Fruit fly (Drosophila melanogaster): ENCODE data around the gene hyx.

The hyx gene

dm6 chr3R:9031797-9032418 lies 6.7 kb upstream of the hyx start (continued):
- TF ChIP-seq tap (tag; optimal IDR thresholded peaks at IDR 0.05): peak; percentile 88
- TF ChIP-seq CG17829 (tag; optimal IDR thresholded peaks at IDR 0.05): peak; percentile 83
- peak; percentile 91 for TF ChIP-seq unpg (GFP tag; optimal IDR thresholded peaks at IDR 0.05)
- peak; percentile 87 for TF ChIP-seq fd96Cb (tag; optimal IDR thresholded peaks at IDR 0.05)
- peak; percentile 83 for TF ChIP-seq caup (GFP tag; optimal IDR thresholded peaks at IDR 0.05; ENCODE audit: severe bottlenecking)
- TF ChIP-seq CG4404 (GFP tag; IDR thresholded peaks at IDR 0.05): peak; percentile 69
- no peak for TF ChIP-seq cad (GFP tag; optimal IDR thresholded peaks at IDR 0.05)
- TF ChIP-seq CG1024 (GFP tag; IDR thresholded peaks at IDR 0.05): peak; percentile 82
- TF ChIP-seq Sox102F (GFP tag; optimal IDR thresholded peaks at IDR 0.05): peak; percentile 96
- peak; percentile 85; the same call in 2 of the 3 replicates for TF ChIP-seq CG3726 (GFP tag; IDR thresholded peaks at IDR 0.05)
- no peak for TF ChIP-seq cg (GFP tag; optimal IDR thresholded peaks at IDR 0.05)
- peak; percentile 89 for TF ChIP-seq CG30403 (GFP tag; optimal IDR thresholded peaks at IDR 0.05)
- peak; percentile 86 for TF ChIP-seq CG12219 (GFP tag; optimal IDR thresholded peaks at IDR 0.05)
- peak; percentile 95 for TF ChIP-seq CG11695 (GFP tag; IDR thresholded peaks at IDR 0.05)
- no peak for TF ChIP-seq CG1832 (GFP tag; optimal IDR thresholded peaks at IDR 0.05)
- TF ChIP-seq trem (tag; optimal IDR thresholded peaks at IDR 0.05): peak; percentile 25
- TF ChIP-seq Nf-YA (GFP tag; IDR thresholded peaks at IDR 0.05): peak; percentile 84
- peak; percentile 54 for TF ChIP-seq CG3163 (GFP tag; optimal IDR thresholded peaks at IDR 0.05)
- TF ChIP-seq stwl (tag; optimal IDR thresholded peaks at IDR 0.05): no peak
- TF ChIP-seq CG17912 (GFP tag; optimal IDR thresholded peaks at IDR 0.05): no peak
- TF ChIP-seq CG4820 (GFP tag; optimal IDR thresholded peaks at IDR 0.05): peak; percentile 83
- peak; percentile 76 for TF ChIP-seq CG12299 (tag; optimal IDR thresholded peaks at IDR 0.05)
- TF ChIP-seq CG14014 (GFP tag; IDR thresholded peaks at IDR 0.05): peak; percentile 91
- TF ChIP-seq CG42726 (GFP tag; IDR thresholded peaks at IDR 0.05; ENCODE audit: partially characterized antibody): no peak
- peak; percentile 93 for TF ChIP-seq CG5953 (GFP tag; IDR thresholded peaks at IDR 0.05)
- TF ChIP-seq shn (GFP tag; optimal IDR thresholded peaks at IDR 0.05): peak; percentile 74
- peak; percentile 89 for TF ChIP-seq lmd (GFP tag; IDR thresholded peaks at IDR 0.05)
- peak; percentile 73 for TF ChIP-seq CG9817 (tag; optimal IDR thresholded peaks at IDR 0.05)
- peak; percentile 91 for TF ChIP-seq Xrp1 (GFP tag; IDR thresholded peaks at IDR 0.05)
- no peak for TF ChIP-seq Scr (GFP tag; IDR thresholded peaks at IDR 0.05; ENCODE audit: partially characterized antibody)
- TF ChIP-seq en (GFP tag; optimal IDR thresholded peaks at IDR 0.05): peak; percentile 44
- TF ChIP-seq HLH54F (GFP tag; optimal IDR thresholded peaks at IDR 0.05): peak; percentile 84
- peak; percentile 55 for TF ChIP-seq Atf-2 (GFP tag; optimal IDR thresholded peaks at IDR 0.05)
- TF ChIP-seq fru (optimal IDR thresholded peaks at IDR 0.05): no peak
- TF ChIP-seq CG9797 (GFP tag; optimal IDR thresholded peaks at IDR 0.05): no peak
- TF ChIP-seq CG31365 (tag; optimal IDR thresholded peaks at IDR 0.05): peak; percentile 66
- TF ChIP-seq CG32767 (GFP tag; IDR thresholded peaks at IDR 0.05): peak; percentile 90
- TF ChIP-seq CG14860 (GFP tag; IDR thresholded peaks at IDR 0.05; ENCODE audit: partially characterized antibody): no peak
- TF ChIP-seq CG15479 (GFP tag; optimal IDR thresholded peaks at IDR 0.05): no peak
- TF ChIP-seq CG6791 (GFP tag; IDR thresholded peaks at IDR 0.05; ENCODE audit: partially characterized antibody): no peak
- TF ChIP-seq CG10267 (tag; optimal IDR thresholded peaks at IDR 0.05): peak; percentile 79
- no peak for TF ChIP-seq hbn (GFP tag; IDR thresholded peaks at IDR 0.05; ENCODE audit: partially characterized antibody)
- peak; percentile 87 for TF ChIP-seq CG2889 (GFP tag; IDR thresholded peaks at IDR 0.05)
- TF ChIP-seq dati (GFP tag; IDR thresholded peaks at IDR 0.05): peak; percentile 83
- no peak for TF ChIP-seq Sin3A (optimal IDR thresholded peaks at IDR 0.05)
- TF ChIP-seq trh (GFP tag; optimal IDR thresholded peaks at IDR 0.05): no peak
- TF ChIP-seq ara (GFP tag; IDR thresholded peaks at IDR 0.05): peak; percentile 88
- peak; percentile 81 for TF ChIP-seq Camta (GFP tag; optimal IDR thresholded peaks at IDR 0.05)
- TF ChIP-seq Oaz (GFP tag; IDR thresholded peaks at IDR 0.05): peak; percentile 80
- TF ChIP-seq MESR4 (GFP tag; optimal IDR thresholded peaks at IDR 0.05): peak; percentile 28
- peak; percentile 65 for TF ChIP-seq Mes4 (GFP tag; optimal IDR thresholded peaks at IDR 0.05)
